Fruit fly (Drosophila melanogaster): ENCODE results near the gene CG15482.

Gene CG15482

dm6 chr2L:13164994-13165801 lies 46.4 kb downstream of the CG15482 start, which contains the start of gene Sirt1 (continued):
- TF ChIP-seq CG3847 (GFP tag; IDR thresholded peaks at IDR 0.05) (peak; percentile 84), H2.0 (GFP tag; IDR thresholded peaks at IDR 0.05) (peak; percentile 68), gfzf (GFP tag; optimal IDR thresholded peaks at IDR 0.05) (peak; percentile 82), CG3163 (GFP tag; optimal IDR thresholded peaks at IDR 0.05) (no peak), ems (GFP tag; optimal IDR thresholded peaks at IDR 0.05) (no peak), abd-A (tag; optimal IDR thresholded peaks at IDR 0.05) (no peak), CG3995 (GFP tag; optimal IDR thresholded peaks at IDR 0.05) (peak; percentile 60), bowl (GFP tag; IDR thresholded peaks at IDR 0.05) (no peak), Asciz (GFP tag; optimal IDR thresholded peaks at IDR 0.05) (peak; percentile 48), CG31224 (GFP tag; IDR thresholded peaks at IDR 0.05) (peak; percentile 79), amos (GFP tag; IDR thresholded peaks at IDR 0.05; ENCODE audit: partially characterized antibody) (peak; percentile 4; the same call in 1 of the 2 replicates), zen2 (GFP tag; IDR thresholded peaks at IDR 0.05; ENCODE audit: partially characterized antibody) (no peak), stc (GFP tag; IDR thresholded peaks at IDR 0.05) (peak; percentile 50; the same call in 1 of the 2 replicates), Atf3 (GFP tag; optimal IDR thresholded peaks at IDR 0.05) (peak; percentile 25), Atf-2 (GFP tag; optimal IDR thresholded peaks at IDR 0.05) (peak; percentile 6), Bteb2 (GFP tag; optimal IDR thresholded peaks at IDR 0.05) (peak; percentile 52), hbn (GFP tag; IDR thresholded peaks at IDR 0.05; ENCODE audit: partially characterized antibody) (no peak), Chrac-16 (GFP tag; optimal IDR thresholded peaks at IDR 0.05) (peak; percentile 90), prd (optimal IDR thresholded peaks at IDR 0.05) (no peak), prd (GFP tag; IDR thresholded peaks at IDR 0.05) (peak; percentile 89), ap (GFP tag; IDR thresholded peaks at IDR 0.05) (peak; percentile 70), CG17912 (GFP tag; optimal IDR thresholded peaks at IDR 0.05) (no peak), psq (GFP tag; optimal IDR thresholded peaks at IDR 0.05) (no peak), cas (GFP tag; IDR thresholded peaks at IDR 0.05) (no peak), CG4820 (GFP tag; optimal IDR thresholded peaks at IDR 0.05) (peak; percentile 83), fd102C (GFP tag; optimal IDR thresholded peaks at IDR 0.05) (no peak), CG14667 (GFP tag; IDR thresholded peaks at IDR 0.05) (peak; percentile 73), CG6272 (GFP tag; IDR thresholded peaks at IDR 0.05) (peak; percentile 63), CG9876 (GFP tag; optimal IDR thresholded peaks at IDR 0.05) (no peak), p53 (GFP tag; optimal IDR thresholded peaks at IDR 0.05) (no peak), hth (optimal IDR thresholded peaks at IDR 0.05) (no peak), CG10565 (GFP tag; optimal IDR thresholded peaks at IDR 0.05) (no peak), BtbVII (GFP tag; optimal IDR thresholded peaks at IDR 0.05) (peak; percentile 53), mld (GFP tag; IDR thresholded peaks at IDR 0.05; ENCODE audit: partially characterized antibody) (no peak), fu2 (GFP tag; optimal IDR thresholded peaks at IDR 0.05) (peak; percentile 57), nerfin-1 (tag; optimal IDR thresholded peaks at IDR 0.05) (peak; percentile 80), kay (GFP tag; optimal IDR thresholded peaks at IDR 0.05) (peak; percentile 100), D19A (tag; optimal IDR thresholded peaks at IDR 0.05) (no peak), scrt (GFP tag; optimal IDR thresholded peaks at IDR 0.05) (peak; percentile 41), exex (tag; optimal IDR thresholded peaks at IDR 0.05) (no peak), Dip2 (GFP tag; IDR thresholded peaks at IDR 0.05) (no peak), ase (GFP tag; IDR thresholded peaks at IDR 0.05) (peak; percentile 59; the same call in 1 of the 3 replicates), CG10267 (tag; optimal IDR thresholded peaks at IDR 0.05) (peak; percentile 77), Dp (GFP tag; optimal IDR thresholded peaks at IDR 0.05) (no peak), CG14860 (GFP tag; IDR thresholded peaks at IDR 0.05; ENCODE audit: partially characterized antibody) (no peak), CG10147 (GFP tag; optimal IDR thresholded peaks at IDR 0.05) (peak; percentile 85), CG16815 (GFP tag; optimal IDR thresholded peaks at IDR 0.05) (peak; percentile 91), Sry-β (GFP tag; optimal IDR thresholded peaks at IDR 0.05) (peak; percentile 0), HLHmδ (GFP tag; optimal IDR thresholded peaks at IDR 0.05) (peak; percentile 32), CG17829 (tag; optimal IDR thresholded peaks at IDR 0.05) (peak; percentile 88)

Data from whole organism, embryonic.